Worm (Caenorhabditis elegans) whole organism, L4 larva: ENCODE measurements around the gene C07G1.7.

Experiments
- D1046.2 ChIP-seq: fragments of 200-800 bp; sonication (Bioruptor generic); IDR thresholded peaks from 2 replicates; pipeline ENCODE4 v1.3.6; 2022; ENCODE audit warnings: missing genetic modification characterization, missing compliant biosample characterization
- F10B5.3 ChIP-seq: sonication (generic microtip); optimal IDR thresholded peaks from 2 replicates; lab custom pipeline; 2016; ENCODE audit warnings: mild to moderate bottlenecking, missing genetic modification characterization, missing compliant biosample characterization
- ceh-20 ChIP-seq: fragments of 200-800 bp; sonication (Bioruptor generic); IDR thresholded peaks from 2 replicates; pipeline ENCODE4 v1.3.6; 2022; ENCODE audit warnings: missing genetic modification reagents, missing genetic modification characterization, missing compliant biosample characterization
- ceh-32 ChIP-seq: sonication (generic microtip); optimal IDR thresholded peaks from 2 replicates; lab custom pipeline; 2016; ENCODE audit warnings: mild to moderate bottlenecking, missing genetic modification characterization, missing compliant biosample characterization; ENCODE audit not compliant: poor library complexity
- ces-1 ChIP-seq: fragments of 150-350 bp; sonication (generic microtip); optimal IDR thresholded peaks from 4 replicates; lab custom pipeline; 2014; ENCODE audit warnings: missing biosample characterization, missing genetic modification reagents, missing genetic modification characterization
- daf-16 ChIP-seq, 3 experiments: sonication (generic microtip); optimal IDR thresholded peaks; 2 replicates each; lab custom pipeline; 2016 to 2017; ENCODE audit warnings: missing genetic modification characterization in 3 of 3, missing genetic modification reagents in 3 of 3, mild to moderate bottlenecking in 2 of 3, missing compliant biosample characterization in 2 of 3, missing biosample characterization in 1 of 3, moderate library complexity in 1 of 3
- dmd-6 ChIP-seq: fragments of 200-800 bp; sonication (Bioruptor generic); IDR thresholded peaks from 2 replicates; pipeline ENCODE4 v1.3.6; 2022; ENCODE audit warnings: missing genetic modification reagents, missing genetic modification characterization, missing compliant biosample characterization
- dpl-1 ChIP-seq: fragments of 150-350 bp; optimal IDR thresholded peaks from 2 replicates; lab custom pipeline; 2014; ENCODE audit warnings: missing biosample characterization, missing genetic modification reagents, missing genetic modification characterization
- dve-1 ChIP-seq: sonication (generic microtip); optimal IDR thresholded peaks from 2 replicates; lab custom pipeline; 2017; ENCODE audit warnings: antibody characterized with exemption, mild to moderate bottlenecking, missing genetic modification characterization, missing compliant biosample characterization; ENCODE audit not compliant: insufficient read depth
- hif-1 ChIP-seq, 2 experiments: sonication (generic microtip); optimal IDR thresholded peaks; 2 replicates each; lab custom pipeline; 2016 to 2017; ENCODE audit warnings: missing compliant biosample characterization in 2 of 2, missing genetic modification characterization in 2 of 2, missing genetic modification reagents in 2 of 2, missing genotype in 2 of 2, mild to moderate bottlenecking in 1 of 2
- hlh-11 ChIP-seq: fragments of 200-800 bp; sonication (Bioruptor generic); optimal IDR thresholded peaks from 2 replicates; lab custom pipeline; 2018; ENCODE audit warnings: mild to moderate bottlenecking, missing genetic modification characterization, missing compliant biosample characterization
- mdl-1 ChIP-seq, 2 experiments: fragments of 150-350 bp in 1 of 2; sonication (generic microtip) in 1 of 2; optimal IDR thresholded peaks; 2 replicates each; lab custom pipeline; 2014 to 2017; ENCODE audit warnings: missing biosample characterization in 2 of 2, missing genetic modification characterization in 2 of 2
- mxl-2 ChIP-seq: fragments of 200-800 bp; sonication (Bioruptor generic); conservative IDR thresholded peaks from 2 replicates; pipeline ENCODE4 v1.3.6; 2022; ENCODE audit warnings: missing genetic modification reagents, missing genetic modification characterization, missing compliant biosample characterization
- nhr-28 ChIP-seq: fragments of 150-350 bp; optimal IDR thresholded peaks from 2 replicates; lab custom pipeline; 2014; ENCODE audit warnings: missing biosample characterization, missing genetic modification characterization
- nhr-6 ChIP-seq: fragments of 150-350 bp; optimal IDR thresholded peaks from 2 replicates; lab custom pipeline; 2014; ENCODE audit warnings: missing biosample characterization, missing genetic modification characterization
- nhr-76 ChIP-seq: fragments of 150-350 bp; optimal IDR thresholded peaks from 2 replicates; lab custom pipeline; 2014; ENCODE audit warnings: missing biosample characterization, missing genetic modification characterization
- nhr-77 ChIP-seq: fragments of 150-350 bp; optimal IDR thresholded peaks from 2 replicates; lab custom pipeline; 2014; ENCODE audit warnings: missing biosample characterization, missing genetic modification characterization
- php-3 ChIP-seq: fragments of 200-800 bp; sonication (Bioruptor generic); IDR thresholded peaks from 2 replicates; pipeline ENCODE4 v1.3.6; 2022; ENCODE audit warnings: missing genetic modification reagents, missing genetic modification characterization, missing compliant biosample characterization
- pqm-1 ChIP-seq: sonication (generic microtip); optimal IDR thresholded peaks from 2 replicates; lab custom pipeline; 2017; ENCODE audit warnings: missing biosample characterization, missing genetic modification characterization
- rbr-2 ChIP-seq: sonication (generic microtip); optimal IDR thresholded peaks from 2 replicates; lab custom pipeline; 2016; ENCODE audit warnings: missing genotype, missing genetic modification characterization, missing compliant biosample characterization
- sdz-12 ChIP-seq: fragments of 200-800 bp; sonication (Bioruptor generic); optimal IDR thresholded peaks from 2 replicates; lab custom pipeline; 2018; ENCODE audit warnings: mild to moderate bottlenecking, missing genetic modification characterization, missing compliant biosample characterization
- tag-97 ChIP-seq: fragments of 200-800 bp; sonication (Bioruptor generic); IDR thresholded peaks from 2 replicates; pipeline ENCODE4 v1.3.6; 2022; ENCODE audit warnings: missing genetic modification characterization, missing compliant biosample characterization
- unc-39 ChIP-seq: sonication (generic microtip); optimal IDR thresholded peaks from 2 replicates; lab custom pipeline; 2017; ENCODE audit warnings: missing biosample characterization, missing genetic modification characterization
- unc-62 ChIP-seq, 3 experiments: fragments of 150-350 bp in 1 of 3; sonication (generic microtip); optimal IDR thresholded peaks in 2 of 3; peaks in 1 of 3; 1 replicate in 1 of 3; 2 replicates in 2 of 3; lab custom pipeline; 2014 to 2017; ENCODE audit warnings: missing biosample characterization in 3 of 3, missing genetic modification characterization in 3 of 3, missing genetic modification reagents in 3 of 3, missing genotype in 1 of 3
- zag-1 ChIP-seq: fragments of 150-350 bp; optimal IDR thresholded peaks from 2 replicates; lab custom pipeline; 2014; ENCODE audit warnings: missing biosample characterization, missing genetic modification characterization
- zfp-2 ChIP-seq: sonication (generic microtip); optimal IDR thresholded peaks from 2 replicates; lab custom pipeline; 2016; ENCODE audit warnings: mild to moderate bottlenecking, missing genetic modification characterization, missing compliant biosample characterization
- zip-2 ChIP-seq: fragments of 150-350 bp; optimal IDR thresholded peaks from 2 replicates; lab custom pipeline; 2014; ENCODE audit warnings: missing biosample characterization, missing genetic modification characterization
- ztf-11 ChIP-seq: fragments of 150-350 bp; optimal IDR thresholded peaks from 2 replicates; lab custom pipeline; 2014; ENCODE audit warnings: missing biosample characterization, missing genetic modification characterization
- ztf-7 ChIP-seq: fragments of 150-350 bp; optimal IDR thresholded peaks from 2 replicates; lab custom pipeline; 2014; ENCODE audit warnings: missing biosample characterization, missing genetic modification characterization

Gene C07G1.7

DNA sequence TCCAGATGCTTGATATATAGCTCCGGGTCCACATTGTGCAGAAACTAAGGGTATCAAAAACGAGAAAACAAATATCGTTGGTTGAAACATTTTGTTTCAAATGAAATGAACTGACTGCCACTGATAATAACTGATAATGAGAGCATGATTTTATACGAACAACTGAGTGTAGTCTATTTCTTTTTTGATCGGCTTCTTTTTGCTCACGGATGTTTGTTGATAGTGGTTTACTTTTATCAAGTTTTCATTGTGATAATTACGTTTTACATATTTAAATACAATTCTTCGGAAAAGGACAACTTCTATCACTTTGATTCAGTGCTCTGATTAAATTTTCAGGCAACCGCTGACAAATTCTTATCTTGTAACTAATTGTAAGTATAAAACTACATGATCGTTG, 48.0 kb downstream of the C07G1.7 start, which contains the start of gene clec-51:
Gene clec-51 (minus strand): TSS at position 114 of the 400 bp plus-strand sequence.
- TF ChIP-seq nhr-28 (peak; percentile 58), mdl-1 (tag; optimal IDR thresholded peaks at IDR 0.05; lab: Kevin White, UChicago) (no peak), daf-16 (GFP tag; optimal IDR thresholded peaks at IDR 0.05; lab: Kevin White, UChicago) (no peak), daf-16 (tag; optimal IDR thresholded peaks at IDR 0.05; lab: Kevin White, UChicago) (peak; percentile 66), nhr-77 (tag; lab: Kevin White, UChicago) (peak; percentile 15), hlh-11 (tag; lab: Kevin White, UChicago) (peak; percentile 70), zip-2 (no peak), pqm-1 (peak; percentile 90), nhr-76 (tag; lab: Kevin White, UChicago) (no peak), dmd-6 (GFP tag; lab: Robert Waterston, UW) (peak; percentile 67), dve-1 (tag; lab: Kevin White, UChicago) (peak; percentile 55)

DNA sequence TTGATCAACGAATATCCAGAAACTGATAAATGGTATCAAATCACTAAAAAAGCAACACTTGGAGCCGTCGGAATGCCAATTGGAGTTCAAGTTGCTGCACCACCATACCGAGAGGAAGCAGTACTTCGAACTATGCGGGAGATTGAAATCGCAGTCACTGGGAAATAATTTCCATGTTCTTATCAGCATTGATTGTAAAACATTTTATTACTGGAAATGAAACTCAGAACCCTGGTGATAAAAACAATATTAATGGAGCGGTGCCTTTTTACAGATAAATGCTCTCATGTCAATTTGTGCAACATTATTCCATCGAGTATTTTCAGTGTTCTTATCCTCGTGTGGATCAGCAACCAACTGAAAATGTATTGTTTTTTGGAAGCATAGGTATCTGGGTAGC, 49.9 kb downstream of the C07G1.7 start:
- TF ChIP-seq zfp-2 (tag; lab: Kevin White, UChicago) (no peak), nhr-6 (tag; lab: Kevin White, UChicago) (no peak), php-3 (GFP tag; lab: Robert Waterston, UW) (peak; percentile 92), F10B5.3 (tag; lab: Kevin White, UChicago) (no peak), pqm-1 (peak; percentile 14), rbr-2 (no peak), ceh-32 (tag; lab: Kevin White, UChicago) (no peak), ztf-11 (tag; lab: Kevin White, UChicago) (no peak), sdz-12 (no peak), unc-39 (tag; lab: Kevin White, UChicago) (no peak), nhr-28 (peak; percentile 27), ces-1 (GFP tag; lab: Kevin White, UChicago) (no peak), dpl-1 (GFP tag; lab: Kevin White, UChicago) (no peak), hlh-11 (tag; lab: Kevin White, UChicago) (peak; percentile 22), dmd-6 (GFP tag; lab: Robert Waterston, UW) (peak; percentile 48), hif-1 (tag; optimal IDR thresholded peaks at IDR 0.05; lab: Kevin White, UChicago) (no peak), tag-97 (no peak), mxl-2 (GFP tag; lab: Robert Waterston, UW) (no peak), daf-16 (GFP tag; optimal IDR thresholded peaks at IDR 0.05; lab: Kevin White, UChicago) (no peak), daf-16 (tag; optimal IDR thresholded peaks at IDR 0.05; lab: Kevin White, UChicago) (peak; percentile 29), ztf-7 (tag; lab: Kevin White, UChicago) (no peak), zag-1 (tag; lab: Kevin White, UChicago) (no peak), unc-62 (GFP tag; optimal IDR thresholded peaks at IDR 0.05 in 1 of 2; lab: Kevin White, UChicago) (no peak), unc-62 (tag; optimal IDR thresholded peaks at IDR 0.05; lab: Kevin White, UChicago) (no peak), ceh-20 (GFP tag; lab: Robert Waterston, UW) (no peak), D1046.2 (GFP tag; lab: Robert Waterston, UW) (no peak)
